Worm (Caenorhabditis elegans) whole organism, early embryonic: Measurements from ENCODE around the gene siah-1.

Experiments
- ama-1 ChIP-seq: fragments of 150-350 bp; optimal IDR thresholded peaks from 2 replicates; lab custom pipeline; 2014
- ceh-13 ChIP-seq: fragments of 200-800 bp; sonication (Bioruptor generic); optimal IDR thresholded peaks from 2 replicates; lab custom pipeline; 2018; ENCODE audit warnings: mild to moderate bottlenecking, missing genetic modification characterization, missing compliant biosample characterization

DNA sequence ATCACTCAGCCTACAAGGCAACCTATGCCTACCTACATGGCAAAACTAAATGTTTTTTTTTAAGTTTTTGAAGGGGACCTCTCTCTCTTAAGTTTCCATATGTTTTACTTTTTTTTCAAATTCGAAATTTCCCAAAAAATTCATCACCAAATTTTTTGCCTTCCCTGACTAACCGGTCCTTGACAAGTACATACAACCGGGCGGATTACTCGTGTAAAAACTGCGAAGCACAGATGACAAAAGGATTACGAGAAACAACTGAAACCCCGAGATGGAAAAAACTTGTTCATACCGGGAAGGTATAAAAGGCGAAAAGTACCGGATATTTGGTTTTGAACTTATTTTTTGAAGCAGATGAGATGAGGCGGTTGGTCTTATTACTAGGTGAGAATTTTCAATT is 50.6 kb downstream of the siah-1 start, which contains the start of gene K09B3.1:
- TF ChIP-seq ama-1 (lab: Kevin White, UChicago), result no peak
- no peak for TF ChIP-seq ceh-13 (GFP tag; lab: Kevin White, UChicago)
